Worm (Caenorhabditis elegans): ENCODE data around the gene srh-62.

DNA sequence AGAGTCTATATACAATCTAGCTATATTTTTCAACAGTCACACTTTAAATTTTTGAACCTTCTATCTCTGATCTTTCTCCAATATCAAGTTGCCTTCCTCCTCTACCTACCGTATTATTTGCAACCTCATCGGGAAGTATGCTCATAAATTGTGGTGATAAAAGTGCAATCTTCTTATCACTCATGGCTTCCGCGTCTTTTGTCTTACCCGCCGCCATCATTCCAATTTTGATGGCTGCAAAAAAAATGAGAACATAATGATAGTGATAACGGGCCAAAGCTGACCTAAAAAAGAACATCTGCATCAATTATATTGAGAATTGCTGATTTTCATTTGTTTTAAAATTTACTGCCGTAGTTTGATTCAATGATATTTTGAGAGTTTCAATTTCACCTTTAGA, 26.1 kb downstream of the srh-62 start:
- TF ChIP-seq nhr-28 (tag; optimal IDR thresholded peaks at IDR 0.05) (no peak), pqm-1 (tag; optimal IDR thresholded peaks at IDR 0.05) (no peak), lin-35 (GFP tag; optimal IDR thresholded peaks at IDR 0.05) (no peak), blmp-1 (tag; optimal IDR thresholded peaks at IDR 0.05) (no peak), egl-13 (tag; optimal IDR thresholded peaks at IDR 0.05) (no peak), unc-62 (GFP tag; optimal IDR thresholded peaks at IDR 0.05) (no peak), ztf-11 (tag; optimal IDR thresholded peaks at IDR 0.05) (no peak), unc-130 (tag; optimal IDR thresholded peaks at IDR 0.05) (no peak), elt-2 (tag; optimal IDR thresholded peaks at IDR 0.05) (no peak), aly-2 (tag; optimal IDR thresholded peaks at IDR 0.05) (no peak)
